Fruit fly (Drosophila melanogaster) Kc167 (cell line): ENCODE data around the gene Rint1.

Experiments
- Myc ChIP-seq: fragments of >200 bp; optimal IDR thresholded peaks from 2 replicates; lab custom pipeline; 2017; ENCODE audit warnings: missing external identifiers
- Sin3A ChIP-seq: fragments of >200 bp; optimal IDR thresholded peaks from 2 replicates; lab custom pipeline; 2018; ENCODE audit warnings: missing external identifiers
- insv ChIP-seq: fragments of >200 bp; optimal IDR thresholded peaks from 3 replicates; lab custom pipeline; 2018; ENCODE audit warnings: missing external identifiers
- psq ChIP-seq: fragments of >200 bp; optimal IDR thresholded peaks from 2 replicates; lab custom pipeline; 2017; ENCODE audit warnings: missing external identifiers
- ttk ChIP-seq: sonication (Bioruptor generic); optimal IDR thresholded peaks from 2 replicates; lab custom pipeline; 2017; ENCODE audit warnings: missing external identifiers

dm6 chr3L:7323348-7323747 lies at the start of gene Rint1, which contains the start of gene RhoGEF4:
- TF ChIP-seq Myc = no peak
- no peak for TF ChIP-seq ttk
- no peak for TF ChIP-seq psq (lab: Kevin White, UChicago)
- TF ChIP-seq Sin3A (lab: Kevin White, UChicago) = no peak
- TF ChIP-seq insv = no peak
